Worm (Caenorhabditis elegans): Measurements from ENCODE around the gene Y105C5B.8.

The Y105C5B.8 gene

ce11 chrIV:15933100-15933499, 6.5 kb upstream of the Y105C5B.8 start:
- TF ChIP-seq elt-2 (tag; optimal IDR thresholded peaks at IDR 0.05) (peak; percentile 20), pqm-1 (tag; optimal IDR thresholded peaks at IDR 0.05) (peak; percentile 33)

ce11 chrIV:15931833-15932232, 5.2 kb upstream of the Y105C5B.8 start:
- TF ChIP-seq hmg-11 (tag; optimal IDR thresholded peaks at IDR 0.05) (peak; percentile 11), zag-1 (tag; optimal IDR thresholded peaks at IDR 0.05) (no peak), jun-1 (tag; optimal IDR thresholded peaks at IDR 0.05) (no peak), nhr-12 (tag; optimal IDR thresholded peaks at IDR 0.05) (no peak), snpc-4 (tag; optimal IDR thresholded peaks at IDR 0.05) (peak; percentile 35), nhr-28 (tag; optimal IDR thresholded peaks at IDR 0.05) (no peak), nhr-25 (tag; optimal IDR thresholded peaks at IDR 0.05) (peak; percentile 10), daf-12 (tag; optimal IDR thresholded peaks at IDR 0.05) (no peak), fkh-10 (GFP tag; optimal IDR thresholded peaks at IDR 0.05) (no peak), nfya-1 (tag; optimal IDR thresholded peaks at IDR 0.05; ENCODE audit: insufficient read depth) (peak; percentile 13), nhr-23 (tag; optimal IDR thresholded peaks at IDR 0.05) (peak; percentile 3), elt-2 (tag; optimal IDR thresholded peaks at IDR 0.05) (peak; percentile 24), tbx-2 (tag; optimal IDR thresholded peaks at IDR 0.05) (peak; percentile 37), lin-39 (tag; optimal IDR thresholded peaks at IDR 0.05) (peak; percentile 38), egl-27 (tag; optimal IDR thresholded peaks at IDR 0.05) (no peak)

DNA sequence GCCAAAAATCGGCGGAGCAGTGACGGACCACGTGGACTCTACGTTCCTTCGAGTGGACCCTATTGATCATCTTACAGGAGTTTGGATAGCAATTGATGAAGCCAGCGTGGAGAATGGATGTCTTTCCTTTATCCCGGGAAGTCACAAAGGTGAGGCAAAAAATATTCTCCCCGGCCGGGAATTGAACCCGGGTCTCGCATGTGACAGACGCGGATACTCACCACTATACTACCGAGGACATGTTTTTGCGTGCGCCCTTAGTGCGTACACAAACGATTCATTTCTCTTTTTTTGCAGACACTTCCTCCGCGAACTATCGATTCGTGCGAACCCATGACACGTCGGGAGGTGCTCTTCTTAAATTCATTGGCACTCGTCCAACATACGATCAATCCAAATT, 4.5 kb upstream of the Y105C5B.8 start:
- TF ChIP-seq ama-1 (optimal IDR thresholded peaks at IDR 0.05) (no peak), egl-5 (tag; optimal IDR thresholded peaks at IDR 0.05) (no peak), ztf-4 (tag; optimal IDR thresholded peaks at IDR 0.05) (no peak), fkh-2 (tag; optimal IDR thresholded peaks at IDR 0.05) (no peak), lin-39 (tag; optimal IDR thresholded peaks at IDR 0.05) (no peak), mdl-1 (tag; optimal IDR thresholded peaks at IDR 0.05) (no peak), fkh-10 (GFP tag; optimal IDR thresholded peaks at IDR 0.05) (no peak), pqm-1 (tag; optimal IDR thresholded peaks at IDR 0.05) (peak; percentile 2), hmg-11 (tag; optimal IDR thresholded peaks at IDR 0.05) (peak; percentile 46), nfya-1 (tag; optimal IDR thresholded peaks at IDR 0.05; ENCODE audit: insufficient read depth) (peak; percentile 11), unc-62 (GFP tag; optimal IDR thresholded peaks at IDR 0.05) (no peak), nhr-43 (tag; optimal IDR thresholded peaks at IDR 0.05; ENCODE audit: poor library complexity, severe bottlenecking) (no peak), lsy-12 (tag; optimal IDR thresholded peaks at IDR 0.05) (no peak), fos-1 (tag; optimal IDR thresholded peaks at IDR 0.05) (no peak), nhr-23 (tag; optimal IDR thresholded peaks at IDR 0.05) (no peak), snpc-4 (tag; optimal IDR thresholded peaks at IDR 0.05) (peak; percentile 52), nhr-67 (tag; optimal IDR thresholded peaks at IDR 0.05) (no peak), elt-3 (tag; optimal IDR thresholded peaks at IDR 0.05) (no peak), elt-2 (tag; optimal IDR thresholded peaks at IDR 0.05) (peak; percentile 34), eor-1 (tag; optimal IDR thresholded peaks at IDR 0.05) (no peak), nhr-77 (tag; optimal IDR thresholded peaks at IDR 0.05) (no peak), mml-1 (tag; optimal IDR thresholded peaks at IDR 0.05) (no peak), nhr-12 (tag; optimal IDR thresholded peaks at IDR 0.05) (no peak), ztf-11 (tag; optimal IDR thresholded peaks at IDR 0.05) (no peak), nhr-25 (tag; optimal IDR thresholded peaks at IDR 0.05) (no peak), ceh-16 (tag; optimal IDR thresholded peaks at IDR 0.05) (no peak)

DNA sequence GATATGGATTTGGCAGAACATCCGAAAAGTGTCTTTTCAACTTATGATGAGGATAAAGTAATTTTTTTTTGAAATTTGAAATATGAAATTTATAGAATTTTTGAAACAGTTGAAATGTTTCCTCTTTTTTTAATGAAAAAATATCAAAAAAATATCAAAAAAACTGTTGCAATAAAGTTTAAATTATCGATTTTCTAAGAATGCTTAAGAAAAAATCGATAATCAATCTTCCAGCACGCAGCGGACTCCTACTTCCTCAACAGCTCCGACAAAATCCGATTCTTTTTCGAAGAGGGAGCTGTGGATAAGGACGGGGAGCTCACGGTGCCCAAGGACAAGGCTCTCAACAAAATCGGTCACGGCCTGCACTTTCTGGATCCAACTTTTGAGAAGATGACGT, 4.0 kb upstream of the Y105C5B.8 start:
- peak; percentile 80 for TF ChIP-seq ceh-28 (tag; optimal IDR thresholded peaks at IDR 0.05)
- TF ChIP-seq elt-2 (tag; optimal IDR thresholded peaks at IDR 0.05): no peak

DNA sequence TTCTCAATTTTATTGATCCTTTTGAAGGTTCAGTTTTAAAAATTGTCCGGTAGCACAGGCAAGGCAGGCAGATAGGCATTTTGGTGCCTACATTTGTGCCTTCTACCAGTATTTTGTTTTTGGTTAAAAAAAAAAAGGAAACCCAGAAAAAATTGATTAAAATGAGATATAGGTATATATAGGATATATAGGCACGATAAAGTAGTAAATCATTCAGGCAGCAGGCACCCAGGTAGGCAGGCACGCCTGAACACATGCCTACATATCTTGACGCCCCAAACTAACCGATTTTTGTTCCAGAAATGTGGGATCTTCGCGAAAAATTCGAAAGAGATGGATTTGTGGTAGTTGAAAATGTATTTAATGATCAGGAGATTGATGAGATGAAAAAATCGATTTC, 3.6 kb upstream of the Y105C5B.8 start, which contains the start of gene Y105C5B.9:
TSS of gene Y105C5B.9 (plus strand) at position 301 of the 400 bp plus-strand sequence.
- TF ChIP-seq fos-1 (tag; optimal IDR thresholded peaks at IDR 0.05) (no peak), fkh-2 (tag; optimal IDR thresholded peaks at IDR 0.05) (no peak), ceh-28 (tag; optimal IDR thresholded peaks at IDR 0.05) (no peak), sea-2 (GFP tag; optimal IDR thresholded peaks at IDR 0.05) (no peak), nhr-237 (tag; optimal IDR thresholded peaks at IDR 0.05) (no peak), aly-2 (tag; optimal IDR thresholded peaks at IDR 0.05) (no peak), elt-3 (tag; optimal IDR thresholded peaks at IDR 0.05) (no peak), nhr-25 (tag; optimal IDR thresholded peaks at IDR 0.05) (no peak)

All from whole organism, L3 larva.